Worm (Caenorhabditis elegans): Measurements from ENCODE around the gene C45G9.9.

ce11 chrIII:5018116-5018689 is 37.4 kb downstream of the C45G9.9 start, which contains the start of gene wip-1:
- no peak for TF ChIP-seq ama-1 (optimal IDR thresholded peaks at IDR 0.05)
- TF ChIP-seq sea-1 (GFP tag; conservative IDR thresholded peaks at IDR 0.05) = 0 out of 2 replicates have a peak, but pooled peaks have one; percentile 35
- TF ChIP-seq pes-1 (GFP tag; IDR thresholded peaks at IDR 0.05) = peak; percentile 77
- TF ChIP-seq F13C5.2 (tag; optimal IDR thresholded peaks at IDR 0.05) = peak; percentile 93
